Worm (Caenorhabditis elegans): Measurements from ENCODE around the gene ckb-1.
A peak's percentile ranks its signal among the peaks of the same experiment; 100 is the strongest.

Gene ckb-1

ce11 chrIII:4414041-4414440 lies 49.0 kb downstream of the ckb-1 start:
- TF ChIP-seq lin-15B (tag; optimal IDR thresholded peaks at IDR 0.05) (peak; percentile 0), nhr-43 (tag; optimal IDR thresholded peaks at IDR 0.05; ENCODE audit: poor library complexity, severe bottlenecking) (peak; percentile 71), tbx-2 (tag; optimal IDR thresholded peaks at IDR 0.05) (peak; percentile 9), lin-39 (tag; optimal IDR thresholded peaks at IDR 0.05) (peak; percentile 33), snpc-4 (tag; optimal IDR thresholded peaks at IDR 0.05) (peak; percentile 98), nhr-23 (tag; optimal IDR thresholded peaks at IDR 0.05) (peak; percentile 29), nfya-1 (tag; optimal IDR thresholded peaks at IDR 0.05; ENCODE audit: insufficient read depth) (peak; percentile 55), hmg-11 (tag; optimal IDR thresholded peaks at IDR 0.05) (peak; percentile 43), nhr-25 (tag; optimal IDR thresholded peaks at IDR 0.05) (peak; percentile 22), pha-4 (tag; optimal IDR thresholded peaks at IDR 0.05) (peak; percentile 14), lsy-12 (tag; optimal IDR thresholded peaks at IDR 0.05) (peak; percentile 63), elt-2 (tag; optimal IDR thresholded peaks at IDR 0.05) (peak; percentile 30)

ce11 chrIII:4415135-4415534 lies 50.1 kb downstream of the ckb-1 start, which contains the start of gene R07E5.11:
TSS of gene R07E5.11 (minus strand) at chrIII:4415235.
- TF ChIP-seq mml-1 (tag; optimal IDR thresholded peaks at IDR 0.05) = no peak
- TF ChIP-seq nhr-11 (tag; optimal IDR thresholded peaks at IDR 0.05) = no peak
- no peak for TF ChIP-seq skn-1 (tag; optimal IDR thresholded peaks at IDR 0.05)
- TF ChIP-seq ZK546.5 (tag; optimal IDR thresholded peaks at IDR 0.05) = no peak
- TF ChIP-seq ztf-4 (tag; optimal IDR thresholded peaks at IDR 0.05) = no peak

Measured in whole organism, L3 larva.